Worm (Caenorhabditis elegans) whole organism, late embryonic: Measurements from ENCODE around the gene nhr-127.

ENCODE experiments used
- ama-1 ChIP-seq: fragments of 150-350 bp; optimal IDR thresholded peaks from 2 replicates; lab custom pipeline; 2014
- ceh-9 ChIP-seq: sonication (generic microtip); optimal IDR thresholded peaks from 2 replicates; lab custom pipeline; 2016; ENCODE audit warnings: mild to moderate bottlenecking, missing genetic modification characterization, inconsistent platforms, missing compliant biosample characterization
- dmd-4 ChIP-seq: sonication (generic microtip); optimal IDR thresholded peaks from 2 replicates; lab custom pipeline; 2016; ENCODE audit warnings: borderline replicate concordance, missing genetic modification characterization, missing compliant biosample characterization
- elt-2 ChIP-seq: sonication (generic microtip); optimal IDR thresholded peaks from 2 replicates; lab custom pipeline; 2016; ENCODE audit warnings: missing genetic modification reagents, missing genetic modification characterization, missing compliant biosample characterization
- elt-4 ChIP-seq: sonication (generic microtip); optimal IDR thresholded peaks from 2 replicates; lab custom pipeline; 2016; ENCODE audit warnings: missing genetic modification characterization, missing compliant biosample characterization
- ets-4 ChIP-seq: sonication (generic microtip); optimal IDR thresholded peaks from 2 replicates; lab custom pipeline; 2016; ENCODE audit warnings: missing genetic modification characterization, missing compliant biosample characterization
- fkh-6 ChIP-seq: sonication (generic microtip); optimal IDR thresholded peaks from 2 replicates; lab custom pipeline; 2016; ENCODE audit warnings: missing genetic modification characterization, missing compliant biosample characterization
- hlh-6 ChIP-seq: sonication (generic microtip); optimal IDR thresholded peaks from 2 replicates; lab custom pipeline; 2016; ENCODE audit warnings: missing genotype, missing genetic modification characterization, missing compliant biosample characterization
- lin-11 ChIP-seq: fragments of 200-800 bp; sonication (Bioruptor generic); optimal IDR thresholded peaks from 2 replicates; lab custom pipeline; 2018; ENCODE audit warnings: mild to moderate bottlenecking, missing genetic modification characterization, missing compliant biosample characterization
- nhr-11 ChIP-seq: fragments of 150-350 bp; optimal IDR thresholded peaks from 2 replicates; lab custom pipeline; 2014; ENCODE audit warnings: missing biosample characterization, missing genetic modification characterization
- npax-4 ChIP-seq: sonication (generic microtip); optimal IDR thresholded peaks from 2 replicates; lab custom pipeline; 2016; ENCODE audit warnings: missing genetic modification characterization, missing compliant biosample characterization
- pqm-1 ChIP-seq: sonication (generic microtip); optimal IDR thresholded peaks from 2 replicates; lab custom pipeline; 2016; ENCODE audit warnings: missing genetic modification characterization, missing compliant biosample characterization
- syd-9 ChIP-seq: sonication (generic microtip); optimal IDR thresholded peaks from 2 replicates; lab custom pipeline; 2016; ENCODE audit warnings: mild to moderate bottlenecking, missing genetic modification characterization, moderate library complexity, missing compliant biosample characterization
- unc-86 ChIP-seq: sonication (generic microtip); optimal IDR thresholded peaks from 2 replicates; lab custom pipeline; 2016; ENCODE audit warnings: missing genetic modification characterization, missing compliant biosample characterization

ce11 chrV:16308343-16308742 lies 48.6 kb downstream of the nhr-127 start:
- TF ChIP-seq npax-4 (tag; lab: Kevin White, UChicago): no peak
- TF ChIP-seq elt-2 (tag; lab: Kevin White, UChicago): no peak
- TF ChIP-seq elt-4: no peak
- TF ChIP-seq hlh-6 (tag; lab: Kevin White, UChicago): no peak
- no peak for TF ChIP-seq pqm-1
- TF ChIP-seq ets-4 (tag; lab: Kevin White, UChicago): no peak
- TF ChIP-seq syd-9 (tag; lab: Kevin White, UChicago): no peak
- no peak for TF ChIP-seq lin-11
- TF ChIP-seq fkh-6 (tag; lab: Kevin White, UChicago): no peak
- no peak for TF ChIP-seq ama-1
- no peak for TF ChIP-seq nhr-11
- TF ChIP-seq unc-86 (tag; lab: Kevin White, UChicago): no peak
- no peak for TF ChIP-seq dmd-4
- TF ChIP-seq ceh-9 (tag; lab: Kevin White, UChicago): no peak
